In genomic region chrIII:8983811-8984210, ce11 we compare ENCODE assay signal across 5 worm cellular contexts.
A peak's percentile ranks its signal among the peaks of the same experiment; 100 is the strongest.
TF ChIP-seq lines count a peak whose summit lies in the region.

No protein-coding gene starts in this region.

TF ChIP-seq in whole organism, L1 larva, 84 proteins besides CTCF, POLR2A, EP300 and RAD21 (continues in another document):
- TF ChIP-seq C04F5.9 (tag; optimal IDR thresholded peaks at IDR 0.05; lab: Kevin White, UChicago) (no peak), aha-1 (tag; optimal IDR thresholded peaks at IDR 0.05; lab: Kevin White, UChicago) (no peak), zip-4 (GFP tag; optimal IDR thresholded peaks at IDR 0.05; lab: Kevin White, UChicago) (no peak), mdl-1 (tag; optimal IDR thresholded peaks at IDR 0.05; lab: Kevin White, UChicago) (peak in 1 of 2 experiments; percentile 87), efl-1 (optimal IDR thresholded peaks at IDR 0.05; lab: Kevin White, UChicago) (no peak), efl-1 (GFP tag; optimal IDR thresholded peaks at IDR 0.05 in 1 of 2; lab: Kevin White, UChicago) (peak in 1 of 2 experiments; percentile 91), nhr-47 (tag; optimal IDR thresholded peaks at IDR 0.05; lab: Kevin White, UChicago) (no peak), tbx-2 (tag; optimal IDR thresholded peaks at IDR 0.05; lab: Kevin White, UChicago) (peak; percentile 18), nhr-237 (tag; optimal IDR thresholded peaks at IDR 0.05; lab: Kevin White, UChicago) (no peak), lsy-2 (tag; optimal IDR thresholded peaks at IDR 0.05; lab: Kevin White, UChicago) (peak in 1 of 2 experiments; percentile 46), nhr-90 (tag; optimal IDR thresholded peaks at IDR 0.05; lab: Kevin White, UChicago; ENCODE audit: poor library complexity) (no peak), fkh-10 (GFP tag; optimal IDR thresholded peaks at IDR 0.05; lab: Kevin White, UChicago) (no peak), nhr-84 (tag; optimal IDR thresholded peaks at IDR 0.05; lab: Kevin White, UChicago) (no peak), mep-1 (tag; optimal IDR thresholded peaks at IDR 0.05; lab: Kevin White, UChicago) (peak; percentile 25), ceh-8 (GFP tag; optimal IDR thresholded peaks at IDR 0.05; lab: Kevin White, UChicago) (no peak), jun-1 (tag; optimal IDR thresholded peaks at IDR 0.05; lab: Kevin White, UChicago) (peak; percentile 5), lin-14 (GFP tag; optimal IDR thresholded peaks at IDR 0.05; lab: Kevin White, UChicago) (peak; percentile 58), nhr-19 (GFP tag; conservative IDR thresholded peaks at IDR 0.05; lab: Robert Waterston, UW) (peak; percentile 36; the same call in 1 of the 2 replicates)

TF ChIP-seq in whole organism, L2 larva, 48 proteins besides CTCF, POLR2A, EP300 and RAD21:
- TF ChIP-seq fos-1 (tag; optimal IDR thresholded peaks at IDR 0.05; lab: Kevin White, UChicago) (peak; percentile 28), nhr-129 (tag; optimal IDR thresholded peaks at IDR 0.05; lab: Kevin White, UChicago) (peak; percentile 78), crh-2 (tag; optimal IDR thresholded peaks at IDR 0.05; lab: Kevin White, UChicago) (no peak), nhr-25 (tag; optimal IDR thresholded peaks at IDR 0.05; lab: Kevin White, UChicago) (peak; percentile 22), ztf-11 (tag; optimal IDR thresholded peaks at IDR 0.05; lab: Kevin White, UChicago) (no peak), ztf-4 (tag; optimal IDR thresholded peaks at IDR 0.05; lab: Kevin White, UChicago) (no peak), nhr-6 (tag; optimal IDR thresholded peaks at IDR 0.05; lab: Kevin White, UChicago) (no peak), nhr-12 (tag; optimal IDR thresholded peaks at IDR 0.05; lab: Kevin White, UChicago) (no peak), blmp-1 (tag; optimal IDR thresholded peaks at IDR 0.05; lab: Kevin White, UChicago; ENCODE audit: insufficient read depth) (peak; percentile 80), mdl-1 (tag; optimal IDR thresholded peaks at IDR 0.05; lab: Kevin White, UChicago) (peak in 1 of 2 experiments; percentile 39), sma-9 (GFP tag; optimal IDR thresholded peaks at IDR 0.05; lab: Kevin White, UChicago) (peak; percentile 70), sma-9 (tag; optimal IDR thresholded peaks at IDR 0.05; lab: Kevin White, UChicago) (no peak), mab-5 (tag; optimal IDR thresholded peaks at IDR 0.05; lab: Kevin White, UChicago) (no peak), gmeb-1 (tag; optimal IDR thresholded peaks at IDR 0.05; lab: Kevin White, UChicago) (no peak), nhr-21 (tag; optimal IDR thresholded peaks at IDR 0.05; lab: Kevin White, UChicago) (peak; percentile 62)

TF ChIP-seq in whole organism, L3 larva, 47 proteins besides CTCF, POLR2A, EP300 and RAD21:
- peak; percentile 59 for TF ChIP-seq ama-1 (optimal IDR thresholded peaks at IDR 0.05; lab: Kevin White, UChicago)
- peak; percentile 1 for TF ChIP-seq elt-2 (tag; optimal IDR thresholded peaks at IDR 0.05; lab: Kevin White, UChicago)
- TF ChIP-seq lin-15B (tag; optimal IDR thresholded peaks at IDR 0.05; lab: Kevin White, UChicago), result no peak
- TF ChIP-seq lin-39 (tag; optimal IDR thresholded peaks at IDR 0.05; lab: Kevin White, UChicago), result no peak
- no peak for TF ChIP-seq eor-1 (tag; optimal IDR thresholded peaks at IDR 0.05; lab: Kevin White, UChicago)
- TF ChIP-seq egl-27 (tag; optimal IDR thresholded peaks at IDR 0.05; lab: Kevin White, UChicago), result no peak
- no peak for TF ChIP-seq snpc-4 (tag; optimal IDR thresholded peaks at IDR 0.05; lab: Kevin White, UChicago)
- TF ChIP-seq pqm-1 (tag; optimal IDR thresholded peaks at IDR 0.05; lab: Kevin White, UChicago), result peak; percentile 15
- TF ChIP-seq nhr-23 (tag; optimal IDR thresholded peaks at IDR 0.05; lab: Kevin White, UChicago), result peak; percentile 67
- peak; percentile 35 for TF ChIP-seq jun-1 (tag; optimal IDR thresholded peaks at IDR 0.05; lab: Kevin White, UChicago)
- no peak for TF ChIP-seq zag-1 (tag; optimal IDR thresholded peaks at IDR 0.05; lab: Kevin White, UChicago)
- TF ChIP-seq fkh-10 (GFP tag; optimal IDR thresholded peaks at IDR 0.05; lab: Kevin White, UChicago), result no peak
- no peak for TF ChIP-seq unc-62 (GFP tag; optimal IDR thresholded peaks at IDR 0.05; lab: Kevin White, UChicago)
- peak in 2 of 3 experiments; percentile 36 to 84 for TF ChIP-seq elt-3 (tag; optimal IDR thresholded peaks at IDR 0.05; lab: Kevin White, UChicago)
- no peak for TF ChIP-seq ztf-11 (tag; optimal IDR thresholded peaks at IDR 0.05; lab: Kevin White, UChicago)
- no peak for TF ChIP-seq nhr-25 (tag; optimal IDR thresholded peaks at IDR 0.05; lab: Kevin White, UChicago)
- peak; percentile 48 for TF ChIP-seq nhr-43 (tag; optimal IDR thresholded peaks at IDR 0.05; lab: Kevin White, UChicago; ENCODE audit: poor library complexity, severe bottlenecking)
- TF ChIP-seq skn-1 (tag; optimal IDR thresholded peaks at IDR 0.05; lab: Kevin White, UChicago), result peak; percentile 48
- no peak for TF ChIP-seq fkh-2 (tag; optimal IDR thresholded peaks at IDR 0.05; lab: Kevin White, UChicago)
TF ChIP-seq in whole organism, L3 larva: peak in this region for 8.

TF ChIP-seq in whole organism, L4 larva, 104 proteins besides CTCF, POLR2A, EP300 and RAD21:
- TF ChIP-seq ztf-7 (tag; optimal IDR thresholded peaks at IDR 0.05; lab: Kevin White, UChicago), result peak; percentile 7
- 0 out of 2 replicates have a peak, but pooled peaks have one; percentile 25 for TF ChIP-seq dmd-8 (GFP tag; IDR thresholded peaks at IDR 0.05; lab: Robert Waterston, UW)
- TF ChIP-seq ama-1 (optimal IDR thresholded peaks at IDR 0.05; lab: Kevin White, UChicago), result peak; percentile 24
- no peak for TF ChIP-seq lsy-2 (tag; optimal IDR thresholded peaks at IDR 0.05; lab: Kevin White, UChicago)
- TF ChIP-seq daf-12 (tag; optimal IDR thresholded peaks at IDR 0.05; lab: Kevin White, UChicago), result no peak
- TF ChIP-seq nhr-48 (tag; optimal IDR thresholded peaks at IDR 0.05; lab: Kevin White, UChicago), result peak; percentile 27
- 0 out of 2 replicates have a peak, but pooled peaks have one; percentile 39 for TF ChIP-seq tra-1 (GFP tag; IDR thresholded peaks at IDR 0.05; lab: Robert Waterston, UW)
- TF ChIP-seq mdl-1 (tag; optimal IDR thresholded peaks at IDR 0.05; lab: Kevin White, UChicago), result peak; percentile 53 to 95
- peak; percentile 92 for TF ChIP-seq hlh-30 (tag; optimal IDR thresholded peaks at IDR 0.05; lab: Kevin White, UChicago; ENCODE audit: insufficient read depth)
- peak; percentile 62 for TF ChIP-seq dve-1 (tag; optimal IDR thresholded peaks at IDR 0.05; lab: Kevin White, UChicago; ENCODE audit: insufficient read depth)
- peak; percentile 63 for TF ChIP-seq mxl-3 (GFP tag; optimal IDR thresholded peaks at IDR 0.05; lab: Kevin White, UChicago)
- peak; percentile 36 for TF ChIP-seq dmd-6 (GFP tag; IDR thresholded peaks at IDR 0.05; lab: Robert Waterston, UW)
- TF ChIP-seq duxl-1 (tag; optimal IDR thresholded peaks at IDR 0.05; lab: Kevin White, UChicago; ENCODE audit: poor library complexity), result peak; percentile 48
- no peak for TF ChIP-seq mes-2 (tag; optimal IDR thresholded peaks at IDR 0.05; lab: Kevin White, UChicago; ENCODE audit: poor library complexity, severe bottlenecking)
- peak; percentile 80 for TF ChIP-seq nhr-28 (tag; optimal IDR thresholded peaks at IDR 0.05; lab: Kevin White, UChicago)
- TF ChIP-seq zfp-2 (tag; optimal IDR thresholded peaks at IDR 0.05; lab: Kevin White, UChicago), result no peak
- 0 out of 2 replicates have a peak, but pooled peaks have one; percentile 52 for TF ChIP-seq Y75B8A.6 (GFP tag; IDR thresholded peaks at IDR 0.05; lab: Robert Waterston, UW)
- TF ChIP-seq nhr-77 (tag; optimal IDR thresholded peaks at IDR 0.05; lab: Kevin White, UChicago), result peak; percentile 33
- TF ChIP-seq lin-1 (GFP tag; IDR thresholded peaks at IDR 0.05; lab: Robert Waterston, UW), result no peak
- peak; percentile 6 for TF ChIP-seq nhr-10 (tag; optimal IDR thresholded peaks at IDR 0.05; lab: Kevin White, UChicago)
- TF ChIP-seq hlh-11 (tag; optimal IDR thresholded peaks at IDR 0.05; lab: Kevin White, UChicago), result peak; percentile 74

TF ChIP-seq in whole organism, young adult, 124 proteins besides CTCF, POLR2A, EP300 and RAD21:
- peak; percentile 49 for TF ChIP-seq ama-1 (optimal IDR thresholded peaks at IDR 0.05; lab: Kevin White, UChicago)
- TF ChIP-seq ama-1 (GFP tag; optimal IDR thresholded peaks at IDR 0.05; lab: Kevin White, UChicago), result no peak
- no peak for TF ChIP-seq hrde-1 (tag; optimal IDR thresholded peaks at IDR 0.05; lab: Kevin White, UChicago; ENCODE audit: borderline replicate concordance)
- peak; percentile 36 for TF ChIP-seq tbp1 (GFP tag; optimal IDR thresholded peaks at IDR 0.05; lab: Kevin White, UChicago)
- peak; percentile 8 for TF ChIP-seq nhr-90 (tag; optimal IDR thresholded peaks at IDR 0.05; lab: Kevin White, UChicago)
- TF ChIP-seq mes-4 (tag; optimal IDR thresholded peaks at IDR 0.05; lab: Kevin White, UChicago), result no peak
- TF ChIP-seq madf-10 (tag; optimal IDR thresholded peaks at IDR 0.05; lab: Kevin White, UChicago), result no peak
- TF ChIP-seq rcor-1 (GFP tag; IDR thresholded peaks at IDR 0.05; lab: Robert Waterston, UW), result no peak
- TF ChIP-seq Y67H2A.10 (GFP tag; conservative IDR thresholded peaks at IDR 0.05; lab: Robert Waterston, UW), result no peak
- peak; percentile 60 for TF ChIP-seq somi-1 (GFP tag; optimal IDR thresholded peaks at IDR 0.05; lab: Kevin White, UChicago)
- TF ChIP-seq K11D2.4 (GFP tag; IDR thresholded peaks at IDR 0.05; lab: Robert Waterston, UW), result peak; percentile 39; the same call in 1 of the 2 replicates
- peak; percentile 19 for TF ChIP-seq ztf-26 (tag; optimal IDR thresholded peaks at IDR 0.05; lab: Kevin White, UChicago)
- peak; percentile 31 for TF ChIP-seq ceh-27 (GFP tag; optimal IDR thresholded peaks at IDR 0.05; lab: Kevin White, UChicago)
- peak; percentile 39; the same call in 1 of the 2 replicates for TF ChIP-seq hsf-1 (GFP tag; IDR thresholded peaks at IDR 0.05; lab: Robert Waterston, UW)
